Worm (Caenorhabditis elegans): ENCODE data around the gene Y57A10C.11.
A peak's percentile ranks its signal among the peaks of the same experiment; 100 is the strongest.

DNA sequence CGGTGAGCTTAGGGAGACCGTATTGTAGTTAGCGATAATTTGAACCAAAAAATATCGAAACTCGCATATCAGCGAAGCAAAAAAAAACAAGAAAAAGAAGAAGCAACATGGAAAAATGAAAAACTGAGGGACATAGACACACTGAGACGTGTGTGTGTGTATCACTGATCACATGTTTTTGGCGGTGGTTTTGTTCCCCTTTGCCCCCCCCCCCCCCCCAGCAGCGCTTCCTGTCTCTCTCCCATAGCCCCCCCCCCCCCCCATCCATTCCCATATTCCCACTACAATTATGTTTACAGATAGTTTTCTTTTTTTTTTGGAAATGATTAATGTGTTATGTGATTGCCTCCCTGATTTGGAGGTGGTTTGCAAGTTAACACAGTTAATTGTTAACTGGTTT is 45.5 kb downstream of the Y57A10C.11 start:
- TF ChIP-seq aptf-2 (GFP tag; conservative IDR thresholded peaks at IDR 0.05) (no peak), snpc-3.4 (tag; optimal IDR thresholded peaks at IDR 0.05) (no peak), zfh-2 (GFP tag; conservative IDR thresholded peaks at IDR 0.05) (peak; percentile 94)

Measured in whole organism, young adult.